Fruit fly (Drosophila melanogaster): ENCODE measurements around the gene fid.

fid gene

DNA sequence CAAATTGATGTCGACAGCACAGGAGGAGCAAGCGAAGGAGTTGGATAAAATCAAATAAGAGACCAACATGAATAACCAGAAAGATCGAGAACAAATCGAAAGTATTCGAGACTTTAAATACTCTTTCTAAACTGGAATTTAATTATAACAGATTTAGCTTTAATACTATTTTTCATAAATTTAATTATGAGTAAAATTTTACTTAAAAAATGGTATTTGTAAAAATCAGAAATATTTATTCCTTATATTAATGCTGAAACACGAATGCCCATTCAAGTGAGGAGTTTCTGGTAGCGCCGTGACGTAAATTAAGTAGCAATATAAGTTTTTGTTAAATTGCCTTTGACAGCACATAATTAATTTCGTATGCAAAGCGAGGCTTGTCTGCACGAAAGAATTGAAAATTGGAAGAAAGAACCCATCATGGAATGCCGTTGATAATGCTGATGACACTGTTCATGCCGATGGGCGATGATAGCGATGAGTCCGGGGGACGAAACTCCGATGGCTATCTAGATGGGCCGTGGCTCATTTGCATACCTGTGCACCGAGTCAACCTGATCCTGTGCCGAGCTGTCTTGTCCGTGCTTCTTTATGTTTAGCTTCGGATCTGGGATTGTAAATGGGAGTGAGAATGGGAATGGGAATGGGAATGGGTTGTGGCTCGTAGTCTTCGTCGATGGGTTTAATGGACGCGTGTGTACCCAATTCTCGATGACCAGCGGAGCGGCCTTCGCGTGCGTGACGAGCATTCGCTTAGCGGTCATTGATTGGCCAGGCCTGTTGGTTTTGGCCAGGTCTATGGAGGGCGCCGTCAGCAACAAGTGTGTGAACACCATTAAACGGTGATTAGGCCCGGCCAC lies 43.2 kb downstream of the fid start:
- no peak for TF ChIP-seq CG17801 (GFP tag; optimal IDR thresholded peaks at IDR 0.05; ENCODE audit: partially characterized antibody)

DNA sequence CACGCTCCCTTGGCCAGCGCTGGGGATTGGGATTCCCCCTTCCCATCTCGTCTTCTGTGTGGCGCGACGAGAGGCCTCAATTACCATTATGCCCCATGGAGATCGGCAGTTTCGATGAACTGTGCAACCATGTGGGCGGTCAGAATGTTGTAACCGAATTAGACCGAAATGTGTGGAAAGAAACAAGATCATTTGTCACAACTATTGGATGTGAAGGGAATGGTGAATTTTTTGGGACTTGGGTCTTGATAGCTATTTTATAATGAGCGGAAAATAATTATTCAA lies 43.7 kb downstream of the fid start:
- TF ChIP-seq CG17801 (GFP tag; optimal IDR thresholded peaks at IDR 0.05; ENCODE audit: partially characterized antibody) = no peak

DNA sequence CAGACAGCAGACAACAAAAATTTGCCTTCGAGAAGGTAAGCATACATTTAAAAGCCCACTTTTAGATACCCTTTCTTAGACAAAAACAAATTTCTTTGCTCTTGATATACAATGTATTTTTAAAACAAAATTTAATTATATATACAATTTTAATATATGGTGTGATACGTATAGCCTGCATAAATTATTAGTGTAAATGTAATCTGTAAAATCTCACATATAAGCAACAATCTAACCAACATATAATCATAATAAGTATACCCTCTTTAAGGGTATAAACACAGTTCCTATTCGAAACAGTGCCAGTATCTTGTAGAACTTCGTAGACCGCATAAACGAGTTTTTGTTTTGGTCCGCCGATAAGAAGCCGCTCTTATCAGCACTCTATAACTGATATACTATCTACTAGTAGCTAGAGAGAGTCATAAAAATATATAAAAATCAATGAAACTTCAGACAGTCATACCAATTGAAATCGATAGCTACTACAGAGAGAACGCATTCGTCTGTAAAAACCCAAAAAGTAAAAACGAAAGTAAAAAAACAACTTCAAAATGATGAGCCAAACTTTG lies 44.5 kb downstream of the fid start, which contains the start of gene Kaz-m1:
Gene Kaz-m1, plus strand, starts transcription at position 460 of the 572 bp plus-strand sequence.
- TF ChIP-seq CG17801 (GFP tag; optimal IDR thresholded peaks at IDR 0.05; ENCODE audit: partially characterized antibody) = no peak

DNA sequence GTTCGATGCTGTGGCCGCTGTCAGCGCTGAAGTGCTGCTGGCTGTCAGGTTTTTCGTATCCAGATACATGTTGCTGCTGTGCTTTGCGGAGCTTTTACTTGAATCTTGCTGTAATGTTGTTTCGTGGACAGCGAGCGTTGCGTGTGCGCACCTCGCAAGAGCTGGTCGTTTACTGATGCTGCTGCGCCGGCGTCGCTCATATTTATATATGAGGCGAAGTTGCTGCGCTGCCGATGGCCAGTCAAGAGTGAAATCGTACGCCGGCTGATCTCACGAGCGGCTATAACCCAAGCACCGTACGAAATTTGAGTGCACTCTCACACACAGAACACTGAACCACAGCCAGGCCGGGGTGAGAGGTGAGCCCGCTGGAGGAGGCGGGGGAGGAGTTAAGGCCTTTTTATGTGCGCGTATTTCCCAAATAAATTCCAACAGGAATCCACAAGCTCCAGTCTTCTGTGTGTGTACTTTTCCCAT lies 47.5 kb downstream of the fid start:
- no peak for TF ChIP-seq CG17801 (GFP tag; optimal IDR thresholded peaks at IDR 0.05; ENCODE audit: partially characterized antibody)

DNA sequence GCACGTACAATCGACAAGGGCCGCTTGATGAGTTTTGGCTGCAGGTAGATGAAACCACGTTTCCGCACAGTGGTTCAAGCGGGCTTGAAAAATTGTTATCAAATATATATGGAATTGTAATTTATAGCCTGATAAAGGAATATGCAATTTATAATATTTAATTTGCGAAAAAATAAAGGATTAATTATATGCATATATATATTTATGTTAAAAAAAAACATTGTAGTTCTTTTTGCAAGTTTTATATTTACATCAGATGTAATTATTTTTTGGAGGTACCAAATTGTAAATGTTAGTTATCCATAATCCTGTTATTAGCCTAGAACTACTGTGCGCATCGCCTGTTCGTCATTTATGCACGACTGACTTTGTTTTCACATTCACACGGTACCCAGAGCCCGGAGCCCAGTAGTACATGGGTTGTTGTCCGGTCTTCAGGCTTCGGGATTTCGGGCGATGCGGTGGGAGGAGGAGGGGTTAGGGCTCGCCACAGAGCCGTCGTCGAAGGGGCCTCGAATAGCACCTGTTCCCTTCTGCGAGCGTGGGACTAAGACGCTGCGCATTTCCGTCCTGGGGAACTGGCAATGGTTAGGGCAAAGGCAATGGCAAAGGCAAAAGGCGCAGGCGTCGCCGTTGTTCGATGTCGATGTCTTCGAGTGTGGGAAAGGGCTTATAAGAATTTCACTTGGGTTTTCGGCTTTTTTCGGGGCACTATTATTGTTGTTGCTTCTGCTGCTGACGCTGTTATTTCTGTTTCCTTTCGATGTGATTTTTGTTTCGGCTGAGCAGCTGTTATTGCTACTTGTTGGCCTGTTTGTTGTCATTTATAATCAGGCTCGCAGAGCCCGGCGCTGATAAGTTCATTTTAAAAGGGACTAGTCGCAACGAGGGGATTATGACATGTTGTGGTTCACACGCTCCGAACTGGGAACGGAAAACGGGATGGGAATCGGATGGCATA lies 48.2 kb downstream of the fid start:
- no peak for TF ChIP-seq CG17801 (GFP tag; optimal IDR thresholded peaks at IDR 0.05; ENCODE audit: partially characterized antibody)

DNA sequence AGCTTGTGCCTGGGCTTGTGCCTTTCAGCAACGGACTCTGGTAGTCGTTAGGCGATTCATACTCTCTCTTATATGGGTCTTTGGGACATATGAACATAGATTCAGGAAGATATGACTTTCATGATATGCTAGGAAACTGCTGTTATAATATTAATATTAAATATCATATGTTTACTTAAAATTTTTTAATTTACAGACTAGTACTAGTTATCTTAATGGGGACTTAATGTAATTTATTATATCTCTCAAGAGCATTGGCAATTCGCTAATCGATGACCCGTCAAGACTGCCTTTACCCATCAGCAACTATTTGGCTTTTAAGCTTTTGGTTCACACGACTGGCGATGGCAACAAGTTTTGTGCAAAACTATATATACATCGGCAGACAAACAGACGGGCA lies 49.4 kb downstream of the fid start:
- TF ChIP-seq CG17801 (GFP tag; optimal IDR thresholded peaks at IDR 0.05; ENCODE audit: partially characterized antibody) = no peak

DNA sequence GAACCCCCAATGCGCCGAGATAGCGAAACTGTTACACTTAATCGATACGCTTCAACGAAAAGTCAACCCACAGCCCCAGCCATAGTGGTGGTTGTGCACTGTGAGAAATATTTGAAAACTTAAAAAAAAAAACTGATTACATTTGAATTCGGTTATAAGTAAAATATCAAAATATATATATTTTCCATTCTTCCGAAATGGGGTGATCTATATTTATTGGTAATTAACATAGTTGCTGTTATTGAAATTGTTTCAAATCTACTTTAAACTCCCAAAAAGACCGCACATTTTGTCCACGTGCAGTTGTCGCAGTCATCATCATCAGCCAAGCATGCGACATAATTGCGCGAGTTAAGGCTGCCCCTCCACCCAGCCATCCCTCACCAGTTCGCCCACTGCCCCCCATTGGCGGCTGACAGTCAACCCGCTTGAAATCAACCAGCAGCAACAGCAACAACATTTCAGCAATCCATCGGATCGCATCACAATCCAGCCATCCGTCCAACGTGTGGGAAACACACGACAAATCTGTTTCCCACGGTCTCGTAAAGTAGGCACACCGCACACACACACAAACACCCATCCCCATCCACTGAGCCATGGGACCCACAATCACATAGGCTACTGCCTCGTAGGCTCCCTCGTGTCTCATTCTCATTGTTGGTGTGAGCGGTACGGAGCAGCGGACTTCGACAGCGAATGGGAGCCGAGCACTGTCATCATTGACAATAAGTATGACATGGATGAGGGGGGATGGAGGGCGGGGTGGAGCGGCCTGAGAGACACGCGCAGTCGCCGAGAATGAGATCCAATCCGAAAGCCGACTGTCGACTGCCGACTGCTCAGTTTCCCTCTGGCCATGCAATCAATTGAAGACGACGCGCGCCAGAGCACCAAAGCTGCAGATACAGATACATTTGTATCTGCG lies 50.6 kb downstream of the fid start:
- no peak for TF ChIP-seq CG17801 (GFP tag; optimal IDR thresholded peaks at IDR 0.05; ENCODE audit: partially characterized antibody)

DNA sequence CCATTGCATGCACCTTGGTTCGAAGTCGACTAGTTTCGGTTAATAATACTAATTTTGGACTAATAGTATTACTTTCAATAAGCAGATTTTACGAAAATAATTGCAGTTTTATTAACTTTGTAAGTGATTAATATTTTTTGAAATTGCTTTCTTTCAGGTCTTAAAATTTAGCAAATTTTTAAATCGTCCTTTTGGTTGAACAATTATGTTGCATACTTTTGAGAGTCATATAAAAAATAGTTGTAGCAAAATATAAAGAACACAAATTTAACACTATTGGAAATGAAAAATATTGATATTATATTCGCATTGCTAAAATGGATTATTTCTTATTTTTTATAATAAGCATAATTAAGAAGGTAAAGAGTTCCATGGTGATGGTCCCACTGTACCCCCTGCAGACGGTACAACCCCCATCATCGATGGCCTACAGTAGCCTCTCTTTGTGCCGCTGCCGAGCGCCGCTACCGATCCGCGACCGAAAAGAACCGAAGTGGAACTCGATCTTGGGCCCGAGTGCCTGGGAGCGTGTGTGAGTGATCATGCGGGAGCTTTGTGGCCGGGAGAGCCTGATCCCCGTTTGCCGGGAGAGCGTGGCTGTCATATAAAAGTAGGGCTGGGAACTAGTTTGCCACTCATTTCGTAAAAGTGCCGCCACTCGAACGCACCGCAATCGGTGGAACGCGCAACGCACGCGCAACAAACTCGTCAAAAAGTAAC lies 51.5 kb downstream of the fid start:
- TF ChIP-seq CG17801 (GFP tag; optimal IDR thresholded peaks at IDR 0.05; ENCODE audit: partially characterized antibody) = peak; percentile 5

DNA sequence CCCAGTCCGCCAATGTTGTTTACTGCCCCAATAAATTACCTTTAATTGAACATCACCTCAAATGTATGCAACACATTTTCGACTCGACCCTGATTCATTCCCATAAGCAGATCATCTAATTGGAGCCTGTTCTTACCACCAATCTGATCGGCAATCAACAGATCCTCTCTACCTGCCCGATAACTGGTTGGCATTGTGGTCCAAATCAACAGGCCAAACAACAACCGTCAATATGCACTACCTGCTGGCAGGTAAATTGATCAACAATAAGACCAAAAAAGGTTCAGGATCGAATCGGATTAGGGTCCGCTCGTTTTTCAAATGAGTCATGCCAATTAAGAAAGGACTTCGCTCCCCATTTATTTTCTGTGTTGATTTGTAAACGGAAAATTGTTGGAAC lies 53.4 kb downstream of the fid start:
- no peak for TF ChIP-seq CG17801 (GFP tag; optimal IDR thresholded peaks at IDR 0.05; ENCODE audit: partially characterized antibody)

DNA sequence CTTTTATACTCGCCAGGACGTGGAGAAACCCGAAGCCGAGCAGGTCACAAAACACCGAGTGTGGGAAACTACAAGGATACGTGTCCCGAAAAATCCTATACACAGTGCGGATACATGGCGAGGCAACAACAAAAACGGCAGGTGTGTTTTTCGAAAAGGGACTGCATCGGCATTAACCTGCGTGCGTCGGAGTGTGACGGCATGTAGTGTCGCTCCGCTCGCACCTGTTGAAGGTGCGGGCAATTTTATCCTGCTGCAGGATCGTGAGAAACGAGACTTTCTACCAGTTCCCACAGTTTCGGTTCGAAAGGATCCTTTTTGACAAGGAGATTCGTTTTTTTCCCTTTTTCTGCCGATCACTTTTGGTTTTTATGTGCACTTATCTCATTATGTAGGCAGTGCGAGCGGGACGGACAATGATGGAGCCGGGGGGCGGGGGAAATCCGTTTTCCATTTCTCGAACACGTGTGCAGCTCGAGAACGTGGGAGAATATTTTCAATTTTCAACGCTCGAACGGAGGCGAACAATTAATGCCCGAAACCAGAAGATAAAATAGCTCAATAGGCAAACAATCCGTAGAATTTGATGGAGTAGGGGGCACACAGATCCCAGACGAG lies 54.8 kb downstream of the fid start:
- TF ChIP-seq CG17801 (GFP tag; optimal IDR thresholded peaks at IDR 0.05; ENCODE audit: partially characterized antibody) = no peak

DNA sequence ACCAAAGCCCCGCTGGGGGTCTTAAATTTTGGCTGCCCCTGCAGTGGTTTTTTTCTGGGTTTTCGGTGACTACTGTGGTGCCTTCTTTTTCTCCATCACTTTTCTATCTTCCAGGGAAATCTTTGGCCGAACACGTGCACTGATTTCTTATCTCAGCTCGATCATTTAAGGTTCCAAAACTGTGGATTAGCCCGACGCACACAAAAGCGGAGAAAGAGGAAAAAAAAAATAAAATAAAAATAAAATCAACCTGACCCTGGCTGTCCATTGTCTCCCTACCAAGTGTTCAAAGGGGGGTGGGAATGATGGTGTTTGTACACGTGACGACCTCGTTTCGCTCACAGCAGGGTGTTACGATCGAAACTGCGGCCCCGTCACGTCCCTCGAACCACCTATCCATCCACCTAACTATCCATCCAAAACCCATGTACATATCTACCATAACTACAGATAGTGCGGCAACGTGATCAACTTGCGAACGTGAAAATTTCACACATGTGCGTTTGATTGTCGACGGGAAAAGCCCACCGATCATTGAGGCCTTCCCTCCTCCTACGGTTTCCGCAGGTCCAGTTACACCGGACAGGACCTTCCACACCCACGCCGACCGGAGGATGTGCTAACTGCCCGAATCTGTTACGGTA lies 56.9 kb downstream of the fid start:
- no peak for TF ChIP-seq CG17801 (GFP tag; optimal IDR thresholded peaks at IDR 0.05; ENCODE audit: partially characterized antibody)

DNA sequence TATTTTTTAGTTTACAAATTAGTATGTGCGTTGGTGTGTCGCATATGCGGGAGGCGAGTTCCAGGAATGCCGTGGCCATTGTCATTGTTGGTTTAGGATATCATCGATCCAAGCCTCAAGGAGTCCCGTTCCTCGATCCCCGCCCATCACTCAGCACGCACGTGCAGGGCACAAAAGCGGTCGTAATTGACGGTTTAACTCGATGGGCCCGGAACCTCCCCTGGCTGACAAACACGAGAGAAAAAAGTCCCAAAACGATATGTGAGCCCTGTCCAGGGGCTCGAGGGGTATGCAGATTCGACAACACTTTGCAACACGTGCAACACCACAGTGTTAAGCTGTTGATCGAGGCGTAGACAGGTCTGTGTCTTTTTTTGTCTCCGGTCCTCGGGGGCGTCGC lies 58.0 kb downstream of the fid start:
- no peak for TF ChIP-seq CG17801 (GFP tag; optimal IDR thresholded peaks at IDR 0.05; ENCODE audit: partially characterized antibody)

DNA sequence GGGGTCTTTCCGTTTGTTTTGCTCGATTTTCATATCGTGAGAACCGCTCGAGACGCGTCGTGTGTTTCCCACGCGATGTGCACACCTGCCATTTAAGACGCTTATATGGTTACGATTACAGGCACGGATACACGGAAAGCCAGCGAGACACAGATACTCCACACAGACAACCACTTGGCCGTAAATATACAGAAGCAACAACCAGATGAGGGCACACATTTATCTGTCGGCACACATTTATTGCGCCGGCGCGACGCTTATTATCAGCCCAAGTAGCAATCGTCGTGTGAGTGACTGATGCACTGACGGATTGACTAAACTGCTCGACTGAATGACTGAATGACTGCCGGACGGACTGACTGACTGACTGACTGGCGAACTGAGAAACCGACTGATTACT lies 60.7 kb downstream of the fid start:
- no peak for TF ChIP-seq CG17801 (GFP tag; optimal IDR thresholded peaks at IDR 0.05; ENCODE audit: partially characterized antibody)

Measured in ovary, adult (tissue).